Fruit fly (Drosophila melanogaster) whole organism, embryonic: ENCODE data around the gene Syx1A.

Experiments
- Ada2b ChIP-seq: fragments of 200-800 bp; sonication (Bioruptor generic); IDR thresholded peaks from 2 replicates; pipeline ENCODE4 v1.3.6; 2022; ENCODE audit warnings: missing biosample characterization, missing genetic modification characterization
- Atf-2 ChIP-seq: fragments of 200-800 bp; sonication (Bioruptor generic); optimal IDR thresholded peaks from 2 replicates; lab custom pipeline; 2016; ENCODE audit warnings: missing biosample characterization, missing genetic modification characterization
- CG10274 ChIP-seq: fragments of 200-800 bp; sonication (Bioruptor generic); optimal IDR thresholded peaks from 3 replicates; lab custom pipeline; 2017; ENCODE audit warnings: missing biosample characterization, mild to moderate bottlenecking, missing genetic modification characterization
- CG10366 ChIP-seq: fragments of 200-800 bp; sonication (Bioruptor generic); IDR thresholded peaks from 2 replicates; pipeline ENCODE4 v1.3.6; 2022; ENCODE audit warnings: missing biosample characterization, missing genetic modification characterization
- CG11093 ChIP-seq: fragments of 200-800 bp; sonication (Bioruptor generic); IDR thresholded peaks from 3 replicates; pipeline ENCODE4 v1.3.6; 2022; ENCODE audit warnings: missing biosample characterization, missing genetic modification characterization
- CG11723 ChIP-seq: fragments of 200-800 bp; sonication (Bioruptor generic); optimal IDR thresholded peaks from 2 replicates; lab custom pipeline; 2017; ENCODE audit warnings: missing biosample characterization, mild to moderate bottlenecking, missing genetic modification characterization
- CG12155 ChIP-seq: fragments of 200-800 bp; sonication (Bioruptor generic); optimal IDR thresholded peaks from 3 replicates; lab custom pipeline; 2016; ENCODE audit warnings: missing biosample characterization, missing genetic modification characterization
- CG1529 ChIP-seq: fragments of 200-800 bp; sonication (Bioruptor generic); optimal IDR thresholded peaks from 3 replicates; lab custom pipeline; 2018; ENCODE audit warnings: missing biosample characterization, missing genetic modification characterization
- CG18476 ChIP-seq: fragments of 200-800 bp; sonication (Bioruptor generic); optimal IDR thresholded peaks from 2 replicates; lab custom pipeline; 2016; ENCODE audit warnings: missing biosample characterization, mild to moderate bottlenecking, missing genetic modification characterization
- CG2120 ChIP-seq: fragments of 200-800 bp; sonication (Bioruptor generic); optimal IDR thresholded peaks from 3 replicates; lab custom pipeline; 2016; ENCODE audit warnings: missing biosample characterization, missing genetic modification characterization
- CG2678 ChIP-seq: fragments of 200-800 bp; sonication (Bioruptor generic); optimal IDR thresholded peaks from 3 replicates; lab custom pipeline; 2019; ENCODE audit warnings: missing biosample characterization, mild to moderate bottlenecking, missing genetic modification characterization, moderate library complexity
- CG34422 ChIP-seq: fragments of 200-800 bp; sonication (Bioruptor generic); IDR thresholded peaks from 3 replicates; pipeline ENCODE4 v1.3.6; 2022; ENCODE audit warnings: missing biosample characterization, missing genetic modification characterization
- CG5180 ChIP-seq: fragments of 200-800 bp; sonication (Bioruptor generic); optimal IDR thresholded peaks from 3 replicates; lab custom pipeline; 2017; ENCODE audit warnings: missing biosample characterization, missing genetic modification characterization, mild to moderate bottlenecking, moderate library complexity, missing genetic modification reagents
- CG6654 ChIP-seq: fragments of 200-800 bp; sonication (Bioruptor generic); optimal IDR thresholded peaks from 2 replicates; lab custom pipeline; 2017; ENCODE audit warnings: missing biosample characterization, mild to moderate bottlenecking, missing genetic modification characterization
- CG6689 ChIP-seq: fragments of 200-800 bp; sonication (Bioruptor generic); IDR thresholded peaks from 2 replicates; pipeline ENCODE4 v1.3.6; 2022; ENCODE audit warnings: missing biosample characterization, missing genetic modification characterization
- CG6813 ChIP-seq: fragments of 200-800 bp; sonication (Bioruptor generic); optimal IDR thresholded peaks from 2 replicates; lab custom pipeline; 2017; ENCODE audit warnings: missing biosample characterization, missing genetic modification characterization, mild to moderate bottlenecking, moderate library complexity, missing genetic modification reagents
- CG7745 ChIP-seq: fragments of 200-800 bp; sonication (Bioruptor generic); optimal IDR thresholded peaks from 2 replicates; lab custom pipeline; 2018; ENCODE audit warnings: missing biosample characterization, mild to moderate bottlenecking, missing genetic modification characterization, moderate library complexity
- CG7963 ChIP-seq: fragments of 200-800 bp; sonication (Bioruptor generic); IDR thresholded peaks from 3 replicates; pipeline ENCODE4 v1.3.6; 2022; ENCODE audit warnings: missing biosample characterization, missing genetic modification characterization; ENCODE audit not compliant: partially characterized antibody
- Dek ChIP-seq: fragments of 200-800 bp; sonication (Bioruptor generic); optimal IDR thresholded peaks from 3 replicates; lab custom pipeline; 2019; ENCODE audit warnings: missing biosample characterization, mild to moderate bottlenecking, missing genetic modification characterization, moderate library complexity
- HLH4C ChIP-seq: fragments of 200-800 bp; sonication (Bioruptor generic); IDR thresholded peaks from 3 replicates; pipeline ENCODE4 v1.3.6; 2022; ENCODE audit warnings: missing biosample characterization, missing genetic modification characterization; ENCODE audit not compliant: partially characterized antibody
- Hand ChIP-seq: fragments of 200-800 bp; sonication (Bioruptor generic); optimal IDR thresholded peaks from 2 replicates; lab custom pipeline; 2017; ENCODE audit warnings: mild to moderate bottlenecking, missing biosample characterization, missing genetic modification reagents, missing genetic modification characterization
- Hr51 ChIP-seq, 2 experiments: fragments of 200-800 bp; sonication (Bioruptor generic); optimal IDR thresholded peaks; 2 replicates in 1 of 2; 3 replicates in 1 of 2; lab custom pipeline; 2016 to 2018; ENCODE audit warnings: missing biosample characterization in 2 of 2, missing genetic modification characterization in 2 of 2, mild to moderate bottlenecking in 1 of 2, moderate library complexity in 1 of 2
- Hr78 ChIP-seq, 2 experiments: fragments of 200-800 bp in 1 of 2; fragments of >200 bp in 1 of 2; sonication (Bioruptor generic) in 1 of 2; optimal IDR thresholded peaks; 2 replicates each; lab custom pipeline; 2017 to 2019; ENCODE audit warnings: missing biosample characterization in 2 of 2, missing genetic modification characterization in 2 of 2, mild to moderate bottlenecking in 1 of 2, moderate library complexity in 1 of 2
- MBD-R2 ChIP-seq: fragments of 200-800 bp; sonication (Bioruptor generic); IDR thresholded peaks from 2 replicates; pipeline ENCODE4 v1.3.6; 2022; ENCODE audit warnings: missing biosample characterization, missing genetic modification characterization
- MTF-1 ChIP-seq: fragments of 200-800 bp; sonication (Bioruptor generic); optimal IDR thresholded peaks from 2 replicates; lab custom pipeline; 2018; ENCODE audit warnings: missing biosample characterization, mild to moderate bottlenecking, missing genetic modification characterization, borderline replicate concordance
- Med ChIP-seq: fragments of 200-800 bp; sonication (Bioruptor generic); peaks from one replicate; lab custom pipeline; 2016; ENCODE audit warnings: missing biosample characterization, missing genetic modification characterization, mild to moderate bottlenecking, inconsistent platforms, moderate library complexity
- Myb ChIP-seq: fragments of 200-800 bp; sonication (Bioruptor generic); optimal IDR thresholded peaks from 2 replicates; lab custom pipeline; 2016; ENCODE audit warnings: missing biosample characterization, missing genetic modification characterization
- Sox100B ChIP-seq: fragments of 200-800 bp; sonication (Bioruptor generic); optimal IDR thresholded peaks from 3 replicates; lab custom pipeline; 2018; ENCODE audit warnings: missing biosample characterization, mild to moderate bottlenecking, missing genetic modification characterization
- Sox102F ChIP-seq: fragments of 200-800 bp; sonication (Bioruptor generic); optimal IDR thresholded peaks from 2 replicates; lab custom pipeline; 2018; ENCODE audit warnings: missing biosample characterization, mild to moderate bottlenecking, missing genetic modification characterization, moderate library complexity
- Tbp ChIP-seq: fragments of >200 bp; optimal IDR thresholded peaks from 2 replicates; lab custom pipeline; 2018; ENCODE audit warnings: missing biosample characterization, missing genetic modification characterization
- Xrp1 ChIP-seq: fragments of 200-800 bp; sonication (Bioruptor generic); IDR thresholded peaks from 2 replicates; pipeline ENCODE4 v1.3.6; 2022; ENCODE audit warnings: missing biosample characterization, missing genetic modification characterization
- cad ChIP-seq: fragments of >200 bp; optimal IDR thresholded peaks from 2 replicates; lab custom pipeline; 2017; ENCODE audit warnings: missing biosample characterization, missing genetic modification characterization
- cato ChIP-seq: fragments of 200-800 bp; sonication (Bioruptor generic); optimal IDR thresholded peaks from 2 replicates; lab custom pipeline; 2016; ENCODE audit warnings: missing biosample characterization, missing genetic modification characterization, borderline replicate concordance
- croc ChIP-seq: fragments of 200-800 bp; sonication (Bioruptor generic); conservative IDR thresholded peaks from 3 replicates; pipeline ENCODE4 v1.3.6; 2022; ENCODE audit warnings: missing biosample characterization, missing genetic modification characterization
- gce ChIP-seq: fragments of 200-800 bp; sonication (Bioruptor generic); IDR thresholded peaks from 3 replicates; pipeline ENCODE4 v1.3.6; 2022; ENCODE audit warnings: missing biosample characterization, missing genetic modification characterization
- gsb-n ChIP-seq: fragments of 200-800 bp; sonication (Bioruptor generic); optimal IDR thresholded peaks from 3 replicates; lab custom pipeline; 2018; ENCODE audit warnings: missing biosample characterization, mild to moderate bottlenecking, missing genetic modification characterization
- h ChIP-seq: fragments of >200 bp; optimal IDR thresholded peaks from 2 replicates; lab custom pipeline; 2017
- knrl ChIP-seq: fragments of 200-800 bp; sonication (Bioruptor generic); IDR thresholded peaks from 3 replicates; pipeline ENCODE4 v1.3.6; 2022; ENCODE audit warnings: missing biosample characterization, missing genetic modification characterization; ENCODE audit not compliant: partially characterized antibody
- lmd ChIP-seq: fragments of 200-800 bp; sonication (Bioruptor generic); IDR thresholded peaks from 2 replicates; pipeline ENCODE4 v1.3.6; 2022; ENCODE audit warnings: missing biosample characterization, missing genetic modification characterization
- nerfin-1 ChIP-seq: fragments of 200-800 bp; sonication (Bioruptor generic); optimal IDR thresholded peaks from 3 replicates; lab custom pipeline; 2019; ENCODE audit warnings: missing biosample characterization, mild to moderate bottlenecking, missing genetic modification characterization, moderate library complexity
- rib ChIP-seq: fragments of 200-800 bp; sonication (Bioruptor generic); IDR thresholded peaks from 2 replicates; pipeline ENCODE4 v1.3.6; 2022; ENCODE audit warnings: missing biosample characterization, missing genetic modification characterization
- schlank ChIP-seq: fragments of 200-800 bp; sonication (Bioruptor generic); optimal IDR thresholded peaks from 2 replicates; lab custom pipeline; 2018; ENCODE audit warnings: missing biosample characterization, mild to moderate bottlenecking, missing genetic modification characterization
- seq ChIP-seq: fragments of 200-800 bp; sonication (Bioruptor generic); IDR thresholded peaks from 2 replicates; pipeline ENCODE4 v1.3.6; 2022; ENCODE audit warnings: missing biosample characterization, missing genetic modification characterization
- slbo ChIP-seq: fragments of 200-800 bp; sonication (Bioruptor generic); IDR thresholded peaks from 2 replicates; pipeline ENCODE4 v1.3.6; 2022; ENCODE audit warnings: missing biosample characterization, missing genetic modification characterization
- sob ChIP-seq: fragments of 200-800 bp; sonication (Bioruptor generic); IDR thresholded peaks from 2 replicates; pipeline ENCODE4 v1.3.6; 2022; ENCODE audit warnings: missing biosample characterization, missing genetic modification characterization
- sqz ChIP-seq: fragments of 200-800 bp; sonication (Bioruptor generic); optimal IDR thresholded peaks from 3 replicates; lab custom pipeline; 2018; ENCODE audit warnings: missing biosample characterization, mild to moderate bottlenecking, missing genetic modification characterization
- stwl ChIP-seq: fragments of 200-800 bp; sonication (Bioruptor generic); optimal IDR thresholded peaks from 3 replicates; lab custom pipeline; 2018; ENCODE audit warnings: missing biosample characterization, mild to moderate bottlenecking, missing genetic modification characterization, moderate library complexity
- tio ChIP-seq: fragments of 200-800 bp; sonication (Bioruptor generic); optimal IDR thresholded peaks from 2 replicates; lab custom pipeline; 2017; ENCODE audit warnings: missing biosample characterization, missing genetic modification characterization, inconsistent platforms
- twi ChIP-seq: fragments of 200-800 bp; optimal IDR thresholded peaks from 2 replicates; lab custom pipeline; 2019; ENCODE audit warnings: missing biosample characterization, mild to moderate bottlenecking, missing genetic modification characterization, moderate library complexity
- wek ChIP-seq: fragments of 200-800 bp; sonication (Bioruptor generic); optimal IDR thresholded peaks from 3 replicates; lab custom pipeline; 2018; ENCODE audit warnings: missing biosample characterization, mild to moderate bottlenecking, missing genetic modification characterization, moderate library complexity

Syx1A gene

dm6 chr3R:24108902-24109389 is 3.4 kb upstream of the Syx1A start, which contains the start of the genes eIF4EHP and CG18428 (continued):
- TF ChIP-seq CG11723 (GFP tag; lab: Kevin White, UChicago): peak; percentile 99
- peak; percentile 88 for TF ChIP-seq stwl (tag; lab: Kevin White, UChicago)
- no peak for TF ChIP-seq Ada2b (GFP tag; lab: Robert Waterston, UW)
- peak; percentile 99 for TF ChIP-seq tio (GFP tag; lab: Kevin White, UChicago)
- peak; percentile 99 for TF ChIP-seq CG11093 (GFP tag; lab: Robert Waterston, UW)
- no peak for TF ChIP-seq Tbp (GFP tag; lab: Kevin White, UChicago)
- TF ChIP-seq CG18476 (GFP tag; lab: Kevin White, UChicago): peak; percentile 97
- TF ChIP-seq CG7963 (GFP tag; lab: Robert Waterston, UW): no peak
- TF ChIP-seq Sox100B: peak; percentile 100
- TF ChIP-seq CG7745 (tag; lab: Kevin White, UChicago): peak; percentile 86
- peak; percentile 99 for TF ChIP-seq Dek
- no peak for TF ChIP-seq CG10366 (GFP tag; lab: Robert Waterston, UW)
- peak; percentile 93 for TF ChIP-seq CG6654 (GFP tag; lab: Kevin White, UChicago)
- TF ChIP-seq rib (GFP tag; lab: Robert Waterston, UW): no peak
- no peak; the same call in none of the 3 replicates for TF ChIP-seq gce
- TF ChIP-seq cato (GFP tag; lab: Kevin White, UChicago): peak; percentile 98
- peak; percentile 98 for TF ChIP-seq Med
- peak; percentile 99 for TF ChIP-seq croc (GFP tag; lab: Robert Waterston, UW)
- TF ChIP-seq nerfin-1 (tag; lab: Kevin White, UChicago): peak; percentile 99
- TF ChIP-seq Hr78 (GFP tag; optimal IDR thresholded peaks at IDR 0.05; lab: Kevin White, UChicago): peak in 1 of 2 experiments; percentile 96
- TF ChIP-seq sob (GFP tag; lab: Robert Waterston, UW): no peak
- TF ChIP-seq twi (tag; lab: Kevin White, UChicago): peak; percentile 99
- peak; percentile 98 for TF ChIP-seq CG2120 (GFP tag; lab: Kevin White, UChicago)
- peak; percentile 95 for TF ChIP-seq MTF-1 (GFP tag; lab: Kevin White, UChicago)
- TF ChIP-seq knrl: no peak
- peak; percentile 98 for TF ChIP-seq CG1529
- peak; percentile 80 for TF ChIP-seq wek (GFP tag; lab: Kevin White, UChicago)
- peak; percentile 94 for TF ChIP-seq CG10274
- TF ChIP-seq seq (GFP tag; lab: Robert Waterston, UW): no peak
- no peak for TF ChIP-seq lmd
- TF ChIP-seq Xrp1: no peak
- TF ChIP-seq MBD-R2 (GFP tag; lab: Robert Waterston, UW): no peak; the same call in 1 of the 2 replicates
- TF ChIP-seq Hr51 (GFP tag; optimal IDR thresholded peaks at IDR 0.05; lab: Kevin White, UChicago): peak; percentile 90 to 100
- TF ChIP-seq CG12155 (GFP tag; lab: Kevin White, UChicago): peak; percentile 97
- TF ChIP-seq CG6689 (GFP tag; lab: Robert Waterston, UW): no peak
- TF ChIP-seq Myb: peak; percentile 70
- TF ChIP-seq sqz: peak; percentile 99
- peak; percentile 99 for TF ChIP-seq Sox102F (GFP tag; lab: Kevin White, UChicago)
- TF ChIP-seq gsb-n (tag; lab: Kevin White, UChicago): peak; percentile 99
- peak; percentile 91 for TF ChIP-seq CG5180 (GFP tag; lab: Kevin White, UChicago)
- peak; percentile 99 for TF ChIP-seq CG6813 (GFP tag; lab: Kevin White, UChicago)
- no peak for TF ChIP-seq HLH4C (GFP tag; lab: Robert Waterston, UW)
- peak; percentile 99 for TF ChIP-seq Hand
- TF ChIP-seq Atf-2 (GFP tag; lab: Kevin White, UChicago): peak; percentile 85
- no peak for TF ChIP-seq cad (GFP tag; lab: Kevin White, UChicago)
- no peak for TF ChIP-seq slbo (GFP tag; lab: Robert Waterston, UW)
- no peak for TF ChIP-seq h
- peak; percentile 100 for TF ChIP-seq CG2678
- no peak for TF ChIP-seq CG34422 (GFP tag; lab: Robert Waterston, UW)
- TF ChIP-seq schlank (tag; lab: Kevin White, UChicago): peak; percentile 97
